Fruit fly (Drosophila melanogaster): ENCODE data around the gene Hibch.

Gene Hibch

DNA sequence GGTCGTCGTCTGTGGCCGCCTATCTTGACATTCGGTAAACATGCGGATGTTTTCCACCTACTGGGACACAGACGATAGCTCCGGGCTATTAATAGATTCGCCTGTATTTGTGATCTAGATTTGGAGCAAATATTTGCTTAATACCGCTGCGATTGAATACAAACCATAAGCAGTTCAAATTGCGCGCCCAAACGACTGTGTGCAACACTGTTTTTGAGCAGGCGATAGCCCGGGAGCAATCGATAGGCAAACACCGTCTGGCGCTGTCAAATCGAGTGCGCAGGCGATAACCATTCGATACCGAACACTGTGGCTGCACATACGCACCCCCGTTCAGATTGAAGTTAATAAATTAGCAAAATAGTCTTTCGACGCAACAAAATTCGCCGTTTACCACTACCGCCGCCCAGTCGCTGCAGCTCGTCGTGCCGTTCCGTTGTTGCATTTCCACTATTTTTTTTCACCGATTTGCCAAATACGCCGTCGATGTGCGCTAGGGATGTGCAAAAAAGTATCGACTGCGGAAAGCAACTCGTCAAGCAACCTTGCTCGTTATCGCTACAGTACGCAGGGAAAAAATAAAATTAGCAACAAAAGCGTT is 51.2 kb downstream of the Hibch start, which contains the start of gene Atx2 (continued):
- peak; percentile 98 for TF ChIP-seq Dref (GFP tag; IDR thresholded peaks at IDR 0.05)
- TF ChIP-seq CG42726 (GFP tag; IDR thresholded peaks at IDR 0.05; ENCODE audit: partially characterized antibody): peak; percentile 82
- TF ChIP-seq slou (GFP tag; optimal IDR thresholded peaks at IDR 0.05): no peak
- TF ChIP-seq stwl (tag; optimal IDR thresholded peaks at IDR 0.05): peak; percentile 89
- peak; percentile 97 for TF ChIP-seq ato (GFP tag; IDR thresholded peaks at IDR 0.05; ENCODE audit: partially characterized antibody)
- peak; percentile 43 for TF ChIP-seq fd64A (GFP tag; optimal IDR thresholded peaks at IDR 0.05)
- TF ChIP-seq CG6813 (GFP tag; optimal IDR thresholded peaks at IDR 0.05): peak; percentile 20
- peak; percentile 39 for TF ChIP-seq mam (GFP tag; optimal IDR thresholded peaks at IDR 0.05)
- peak; percentile 34 for TF ChIP-seq CG12391 (tag; optimal IDR thresholded peaks at IDR 0.05)
- TF ChIP-seq inv (GFP tag; IDR thresholded peaks at IDR 0.05; ENCODE audit: partially characterized antibody): peak; percentile 95
- TF ChIP-seq Adf1 (GFP tag; IDR thresholded peaks at IDR 0.05): peak; percentile 42
- peak; percentile 8 for TF ChIP-seq CG3407 (GFP tag; optimal IDR thresholded peaks at IDR 0.05)
- TF ChIP-seq Gug (GFP tag; IDR thresholded peaks at IDR 0.05): peak; percentile 30; the same call in 1 of the 4 replicates
- no peak for TF ChIP-seq gsb (GFP tag; IDR thresholded peaks at IDR 0.05)
- peak; percentile 64 for TF ChIP-seq MBD-R2 (GFP tag; IDR thresholded peaks at IDR 0.05)
- peak in 1 of 2 experiments; percentile 31 for TF ChIP-seq Pdp1 (GFP tag; optimal IDR thresholded peaks at IDR 0.05)
- TF ChIP-seq gsb-n (tag; optimal IDR thresholded peaks at IDR 0.05): peak; percentile 30
- peak; percentile 64 for TF ChIP-seq gro (GFP tag; optimal IDR thresholded peaks at IDR 0.05)
- peak; percentile 100 for TF ChIP-seq CG11560 (tag; IDR thresholded peaks at IDR 0.05)
- TF ChIP-seq HLH54F (GFP tag; optimal IDR thresholded peaks at IDR 0.05): peak; percentile 59
- TF ChIP-seq CG10979 (tag; optimal IDR thresholded peaks at IDR 0.05): peak; percentile 2
- peak; percentile 45 for TF ChIP-seq Antp (GFP tag; optimal IDR thresholded peaks at IDR 0.05)
- TF ChIP-seq ranshi (GFP tag; IDR thresholded peaks at IDR 0.05): peak; percentile 32; the same call in 1 of the 2 replicates
- peak; percentile 31; the same call in 1 of the 2 replicates for TF ChIP-seq al (GFP tag; IDR thresholded peaks at IDR 0.05)
- no peak for TF ChIP-seq Sox100B (GFP tag; optimal IDR thresholded peaks at IDR 0.05)
- peak; percentile 20 for TF ChIP-seq CG16815 (GFP tag; optimal IDR thresholded peaks at IDR 0.05)
- TF ChIP-seq Fer1 (GFP tag; optimal IDR thresholded peaks at IDR 0.05): peak; percentile 18
- peak; percentile 73 for TF ChIP-seq pho (GFP tag; optimal IDR thresholded peaks at IDR 0.05)
- TF ChIP-seq CG34224 (GFP tag; IDR thresholded peaks at IDR 0.05; ENCODE audit: partially characterized antibody): peak; percentile 93
- peak; percentile 1 for TF ChIP-seq NK7.1 (GFP tag; optimal IDR thresholded peaks at IDR 0.05)
- peak; percentile 88 for TF ChIP-seq MESR4 (GFP tag; optimal IDR thresholded peaks at IDR 0.05)
- TF ChIP-seq CG17829 (tag; optimal IDR thresholded peaks at IDR 0.05): peak; percentile 42
- TF ChIP-seq dm (GFP tag; optimal IDR thresholded peaks at IDR 0.05): peak; percentile 70
- peak; percentile 10 for TF ChIP-seq maf-S (GFP tag; optimal IDR thresholded peaks at IDR 0.05)
- TF ChIP-seq CG6765 (GFP tag; optimal IDR thresholded peaks at IDR 0.05): no peak
- peak; percentile 87 for TF ChIP-seq zen2 (GFP tag; IDR thresholded peaks at IDR 0.05; ENCODE audit: partially characterized antibody)
- TF ChIP-seq chn (GFP tag; optimal IDR thresholded peaks at IDR 0.05): peak; percentile 3
- TF ChIP-seq Dp (GFP tag; optimal IDR thresholded peaks at IDR 0.05): peak; percentile 97
- TF ChIP-seq CG2889 (GFP tag; IDR thresholded peaks at IDR 0.05): no peak
- TF ChIP-seq Deaf1 (tag; optimal IDR thresholded peaks at IDR 0.05): peak; percentile 55
- TF ChIP-seq dpn (GFP tag; optimal IDR thresholded peaks at IDR 0.05): peak; percentile 56 to 61
- peak; percentile 17 for TF ChIP-seq Blimp-1 (GFP tag; optimal IDR thresholded peaks at IDR 0.05)
- TF ChIP-seq bcd (GFP tag; optimal IDR thresholded peaks at IDR 0.05): peak; percentile 55
- TF ChIP-seq luna (GFP tag; optimal IDR thresholded peaks at IDR 0.05): peak; percentile 31
- peak; percentile 59 for TF ChIP-seq CG13296 (GFP tag; optimal IDR thresholded peaks at IDR 0.05)
- TF ChIP-seq hkb (optimal IDR thresholded peaks at IDR 0.05): peak; percentile 3
- TF ChIP-seq hkb (GFP tag; IDR thresholded peaks at IDR 0.05): peak; percentile 32; the same call in 1 of the 2 replicates
- 0 out of 3 replicates have a peak, but pooled peaks have one; percentile 16 for TF ChIP-seq CG6175 (GFP tag; IDR thresholded peaks at IDR 0.05)
- TF ChIP-seq Xrp1 (GFP tag; IDR thresholded peaks at IDR 0.05): peak; percentile 38
